Fruit fly (Drosophila melanogaster) whole organism, embryonic: ENCODE results near the gene CG14840.

Source experiments
- CG10654 ChIP-seq: fragments of 200-800 bp; sonication (Bioruptor generic); optimal IDR thresholded peaks from 2 replicates; lab custom pipeline; 2016; ENCODE audit warnings: missing biosample characterization, missing genetic modification characterization
- CG11696 ChIP-seq: fragments of 200-800 bp; sonication (Bioruptor generic); IDR thresholded peaks from 2 replicates; pipeline ENCODE4 v1.3.6; 2022; ENCODE audit warnings: missing biosample characterization, missing genetic modification characterization
- CG12219 ChIP-seq: fragments of 200-800 bp; sonication (Bioruptor generic); optimal IDR thresholded peaks from 3 replicates; lab custom pipeline; 2018; ENCODE audit warnings: missing biosample characterization, mild to moderate bottlenecking, missing genetic modification characterization
- CG15514 ChIP-seq: fragments of 200-800 bp; sonication (Bioruptor generic); optimal IDR thresholded peaks from 3 replicates; lab custom pipeline; 2017; ENCODE audit warnings: missing biosample characterization, missing genetic modification characterization, mild to moderate bottlenecking, moderate library complexity, missing genetic modification reagents
- CG1647 ChIP-seq: fragments of 200-800 bp; sonication (Bioruptor generic); optimal IDR thresholded peaks from 3 replicates; lab custom pipeline; 2016; ENCODE audit warnings: missing biosample characterization, missing genetic modification characterization
- CG17361 ChIP-seq: fragments of 200-800 bp; sonication (Bioruptor generic); IDR thresholded peaks from 3 replicates; pipeline ENCODE4 v1.3.6; 2022; ENCODE audit warnings: missing biosample characterization, missing genetic modification characterization
- CG17612 ChIP-seq: fragments of 200-800 bp; sonication (Bioruptor generic); IDR thresholded peaks from 2 replicates; pipeline ENCODE4 v1.3.6; 2022; ENCODE audit warnings: missing biosample characterization, missing genetic modification characterization
- CG18599 ChIP-seq: fragments of 200-800 bp; sonication (Bioruptor generic); optimal IDR thresholded peaks from 3 replicates; lab custom pipeline; 2017; ENCODE audit warnings: missing biosample characterization, missing genetic modification characterization, mild to moderate bottlenecking, moderate library complexity, missing genetic modification reagents
- CG2120 ChIP-seq: fragments of 200-800 bp; sonication (Bioruptor generic); optimal IDR thresholded peaks from 3 replicates; lab custom pipeline; 2016; ENCODE audit warnings: missing biosample characterization, missing genetic modification characterization
- CG2678 ChIP-seq: fragments of 200-800 bp; sonication (Bioruptor generic); optimal IDR thresholded peaks from 3 replicates; lab custom pipeline; 2019; ENCODE audit warnings: missing biosample characterization, mild to moderate bottlenecking, missing genetic modification characterization, moderate library complexity
- CG30431 ChIP-seq: fragments of 200-800 bp; sonication (Bioruptor generic); optimal IDR thresholded peaks from 2 replicates; lab custom pipeline; 2017; ENCODE audit warnings: missing biosample characterization, missing genetic modification characterization
- CG31388 ChIP-seq: fragments of 200-800 bp; sonication (Bioruptor generic); optimal IDR thresholded peaks from 2 replicates; lab custom pipeline; 2016; ENCODE audit warnings: missing biosample characterization, missing genetic modification characterization
- CG3847 ChIP-seq: fragments of 200-800 bp; sonication (Bioruptor generic); IDR thresholded peaks from 2 replicates; pipeline ENCODE4 v1.3.6; 2022; ENCODE audit warnings: missing biosample characterization, missing genetic modification characterization
- CG4404 ChIP-seq: fragments of 200-800 bp; sonication (Bioruptor generic); IDR thresholded peaks from 2 replicates; pipeline ENCODE4 v1.3.6; 2022; ENCODE audit warnings: missing biosample characterization, missing genetic modification characterization
- CG4707 ChIP-seq: fragments of 200-800 bp; sonication (Bioruptor generic); optimal IDR thresholded peaks from 2 replicates; lab custom pipeline; 2018; ENCODE audit warnings: missing biosample characterization, mild to moderate bottlenecking, missing genetic modification characterization, moderate library complexity
- CG5245 ChIP-seq: fragments of 200-800 bp; sonication (Bioruptor generic); optimal IDR thresholded peaks from 3 replicates; lab custom pipeline; 2016; ENCODE audit warnings: missing biosample characterization, missing genetic modification characterization
- CG6683 ChIP-seq: fragments of 200-800 bp; sonication (Bioruptor generic); optimal IDR thresholded peaks from 2 replicates; lab custom pipeline; 2017; ENCODE audit warnings: missing biosample characterization, mild to moderate bottlenecking, missing genetic modification characterization, missing genetic modification reagents
- CG6813 ChIP-seq: fragments of 200-800 bp; sonication (Bioruptor generic); optimal IDR thresholded peaks from 2 replicates; lab custom pipeline; 2017; ENCODE audit warnings: missing biosample characterization, missing genetic modification characterization, mild to moderate bottlenecking, moderate library complexity, missing genetic modification reagents
- CG8281 ChIP-seq: fragments of 200-800 bp; sonication (Bioruptor generic); optimal IDR thresholded peaks from 2 replicates; lab custom pipeline; 2018; ENCODE audit warnings: missing biosample characterization, mild to moderate bottlenecking, missing genetic modification characterization, moderate library complexity
- E2f2 ChIP-seq: fragments of 200-800 bp; sonication (Bioruptor generic); IDR thresholded peaks from 2 replicates; pipeline ENCODE4 v1.3.6; 2022; ENCODE audit warnings: missing biosample characterization, missing genetic modification characterization
- Ets65A ChIP-seq: fragments of 200-800 bp; sonication (Bioruptor generic); peaks from one replicate; lab custom pipeline; 2016; ENCODE audit warnings: missing biosample characterization, missing genetic modification characterization
- Ets97D ChIP-seq: fragments of 200-800 bp; sonication (Bioruptor generic); optimal IDR thresholded peaks from 3 replicates; lab custom pipeline; 2016; ENCODE audit warnings: missing biosample characterization, missing genetic modification characterization
- HLH54F ChIP-seq: fragments of 200-800 bp; sonication (Bioruptor generic); optimal IDR thresholded peaks from 3 replicates; lab custom pipeline; 2016; ENCODE audit warnings: missing biosample characterization, missing genetic modification characterization
- Hr51 ChIP-seq, 2 experiments: fragments of 200-800 bp; sonication (Bioruptor generic); optimal IDR thresholded peaks; 2 replicates in 1 of 2; 3 replicates in 1 of 2; lab custom pipeline; 2016 to 2018; ENCODE audit warnings: missing biosample characterization in 2 of 2, missing genetic modification characterization in 2 of 2, mild to moderate bottlenecking in 1 of 2, moderate library complexity in 1 of 2
- Hr78 ChIP-seq, 2 experiments: fragments of 200-800 bp in 1 of 2; fragments of >200 bp in 1 of 2; sonication (Bioruptor generic) in 1 of 2; optimal IDR thresholded peaks; 2 replicates each; lab custom pipeline; 2017 to 2019; ENCODE audit warnings: missing biosample characterization in 2 of 2, missing genetic modification characterization in 2 of 2, mild to moderate bottlenecking in 1 of 2, moderate library complexity in 1 of 2
- Max ChIP-seq: fragments of 200-800 bp; sonication (Bioruptor generic); optimal IDR thresholded peaks from 2 replicates; lab custom pipeline; 2016; ENCODE audit warnings: missing biosample characterization, mild to moderate bottlenecking, missing genetic modification characterization
- Meics ChIP-seq: fragments of 200-800 bp; sonication (Bioruptor generic); optimal IDR thresholded peaks from 2 replicates; lab custom pipeline; 2017; ENCODE audit warnings: missing biosample characterization, mild to moderate bottlenecking, missing genetic modification characterization
- Myb ChIP-seq: fragments of 200-800 bp; sonication (Bioruptor generic); optimal IDR thresholded peaks from 2 replicates; lab custom pipeline; 2016; ENCODE audit warnings: missing biosample characterization, missing genetic modification characterization
- NC2β ChIP-seq: fragments of 200-800 bp; sonication (Bioruptor generic); optimal IDR thresholded peaks from 2 replicates; lab custom pipeline; 2016; ENCODE audit warnings: missing biosample characterization, missing genetic modification characterization
- Nf-YB ChIP-seq: fragments of 200-800 bp; sonication (Bioruptor generic); optimal IDR thresholded peaks from 3 replicates; lab custom pipeline; 2019; ENCODE audit warnings: missing biosample characterization, mild to moderate bottlenecking, missing genetic modification characterization, moderate library complexity
- PHDP ChIP-seq: fragments of 200-800 bp; sonication (Bioruptor generic); optimal IDR thresholded peaks from 3 replicates; lab custom pipeline; 2018; ENCODE audit warnings: missing biosample characterization, mild to moderate bottlenecking, missing genetic modification characterization, moderate library complexity
- Vsx1 ChIP-seq: fragments of 200-800 bp; sonication (Bioruptor generic); optimal IDR thresholded peaks from 2 replicates; lab custom pipeline; 2017; ENCODE audit warnings: missing biosample characterization, mild to moderate bottlenecking, missing genetic modification characterization, missing genetic modification reagents
- ap ChIP-seq: fragments of 200-800 bp; sonication (Bioruptor generic); IDR thresholded peaks from 2 replicates; pipeline ENCODE4 v1.3.6; 2022; ENCODE audit warnings: missing biosample characterization, missing genetic modification characterization
- cg ChIP-seq: fragments of 200-800 bp; sonication (Bioruptor generic); optimal IDR thresholded peaks from 3 replicates; lab custom pipeline; 2019; ENCODE audit warnings: missing biosample characterization, mild to moderate bottlenecking, missing genetic modification characterization, moderate library complexity
- dati ChIP-seq: fragments of 200-800 bp; sonication (Bioruptor generic); IDR thresholded peaks from 2 replicates; pipeline ENCODE4 v1.3.6; 2022; ENCODE audit warnings: missing biosample characterization, missing genetic modification characterization
- ems ChIP-seq: fragments of 200-800 bp; sonication (Bioruptor generic); optimal IDR thresholded peaks from 3 replicates; lab custom pipeline; 2016; ENCODE audit warnings: missing biosample characterization, missing genetic modification characterization
- eve ChIP-seq, 2 experiments: fragments of >200 bp; optimal IDR thresholded peaks; 2 replicates each; lab custom pipeline; 2017; ENCODE audit warnings: missing biosample characterization in 2 of 2, missing genetic modification characterization in 2 of 2
- fru ChIP-seq: fragments of >200 bp; optimal IDR thresholded peaks from 2 replicates; lab custom pipeline; 2017
- ftz-f1 ChIP-seq: fragments of 200-800 bp; sonication (Bioruptor generic); optimal IDR thresholded peaks from 2 replicates; lab custom pipeline; 2016; ENCODE audit warnings: missing biosample characterization, missing genetic modification characterization
- h ChIP-seq: fragments of >200 bp; optimal IDR thresholded peaks from 2 replicates; lab custom pipeline; 2017
- kay ChIP-seq: fragments of 200-800 bp; sonication (Bioruptor generic); optimal IDR thresholded peaks from 2 replicates; lab custom pipeline; 2016; ENCODE audit warnings: missing biosample characterization, missing genetic modification characterization
- maf-S ChIP-seq: fragments of 200-800 bp; sonication (Bioruptor generic); optimal IDR thresholded peaks from 2 replicates; lab custom pipeline; 2016; ENCODE audit warnings: missing biosample characterization, missing genetic modification characterization
- mam ChIP-seq: fragments of 200-800 bp; sonication (Bioruptor generic); optimal IDR thresholded peaks from 3 replicates; lab custom pipeline; 2016; ENCODE audit warnings: missing biosample characterization, missing genetic modification characterization
- repo ChIP-seq: fragments of 200-800 bp; sonication (Bioruptor generic); optimal IDR thresholded peaks from 2 replicates; lab custom pipeline; 2016; ENCODE audit warnings: missing biosample characterization, missing genetic modification characterization
- rib ChIP-seq: fragments of 200-800 bp; sonication (Bioruptor generic); IDR thresholded peaks from 2 replicates; pipeline ENCODE4 v1.3.6; 2022; ENCODE audit warnings: missing biosample characterization, missing genetic modification characterization
- ssp ChIP-seq: fragments of 200-800 bp; sonication (Bioruptor generic); IDR thresholded peaks from 2 replicates; pipeline ENCODE4 v1.3.6; 2022; ENCODE audit warnings: missing biosample characterization, missing genetic modification characterization
- stc ChIP-seq: fragments of 200-800 bp; sonication (Bioruptor generic); IDR thresholded peaks from 2 replicates; pipeline ENCODE4 v1.3.6; 2022; ENCODE audit warnings: missing biosample characterization, missing genetic modification characterization
- tin ChIP-seq: fragments of 200-800 bp; sonication (Bioruptor generic); optimal IDR thresholded peaks from 3 replicates; lab custom pipeline; 2016; ENCODE audit warnings: missing biosample characterization, missing genetic modification characterization
- tup ChIP-seq: fragments of 200-800 bp; sonication (Bioruptor generic); optimal IDR thresholded peaks from 2 replicates; lab custom pipeline; 2016; ENCODE audit warnings: missing biosample characterization, mild to moderate bottlenecking, missing genetic modification characterization, moderate library complexity
- unpg ChIP-seq: fragments of 200-800 bp; sonication (Bioruptor generic); optimal IDR thresholded peaks from 3 replicates; lab custom pipeline; 2018; ENCODE audit warnings: missing biosample characterization, mild to moderate bottlenecking, missing genetic modification characterization, moderate library complexity
- zen ChIP-seq: fragments of 200-800 bp; sonication (Bioruptor generic); optimal IDR thresholded peaks from 3 replicates; lab custom pipeline; 2018; ENCODE audit warnings: missing biosample characterization, mild to moderate bottlenecking, missing genetic modification characterization, moderate library complexity

The CG14840 gene

dm6 chr3R:14277894-14278522, 17.0 kb upstream of the CG14840 start (continued):
- TF ChIP-seq CG11696 (GFP tag; lab: Robert Waterston, UW) (peak; percentile 68; the same call in 1 of the 2 replicates), CG17612 (GFP tag; lab: Robert Waterston, UW) (0 out of 2 replicates have a peak, but pooled peaks have one; percentile 40), CG18599 (GFP tag; lab: Kevin White, UChicago) (peak; percentile 92), CG12219 (GFP tag; lab: Kevin White, UChicago) (peak; percentile 55), CG6813 (GFP tag; lab: Kevin White, UChicago) (peak; percentile 89), zen (tag; lab: Kevin White, UChicago) (peak; percentile 95), Myb (GFP tag; lab: Kevin White, UChicago) (no peak), tin (GFP tag; lab: Kevin White, UChicago) (peak; percentile 74), CG15514 (GFP tag; lab: Kevin White, UChicago) (peak; percentile 69), eve (GFP tag; optimal IDR thresholded peaks at IDR 0.05; lab: Kevin White, UChicago) (peak in 1 of 2 experiments; percentile 36), CG31388 (GFP tag; lab: Kevin White, UChicago) (peak; percentile 20), ssp (GFP tag; lab: Robert Waterston, UW) (peak; percentile 68), mam (GFP tag; lab: Kevin White, UChicago) (no peak), Vsx1 (GFP tag; lab: Kevin White, UChicago) (no peak), tup (peak; percentile 66), rib (GFP tag; lab: Robert Waterston, UW) (no peak), unpg (GFP tag; lab: Kevin White, UChicago) (no peak), Hr78 (GFP tag; optimal IDR thresholded peaks at IDR 0.05; lab: Kevin White, UChicago) (no peak), Meics (GFP tag; lab: Kevin White, UChicago) (peak; percentile 80), ems (GFP tag; lab: Kevin White, UChicago) (peak; percentile 32), E2f2 (GFP tag; lab: Robert Waterston, UW) (peak; percentile 63), Ets97D (no peak), maf-S (GFP tag; lab: Kevin White, UChicago) (no peak), cg (GFP tag; lab: Kevin White, UChicago) (no peak), Max (peak; percentile 60), stc (GFP tag; lab: Robert Waterston, UW) (peak; percentile 86), dati (0 out of 2 replicates have a peak, but pooled peaks have one; percentile 49), CG4707 (GFP tag; lab: Kevin White, UChicago) (peak; percentile 49), Hr51 (GFP tag; optimal IDR thresholded peaks at IDR 0.05; lab: Kevin White, UChicago) (peak in 1 of 2 experiments; percentile 79), PHDP (no peak), CG8281 (tag; lab: Kevin White, UChicago) (peak; percentile 39), repo (GFP tag; lab: Kevin White, UChicago) (no peak), h (lab: Kevin White, UChicago) (no peak), CG10654 (GFP tag; lab: Kevin White, UChicago) (peak; percentile 58), Ets65A (peak; percentile 92), CG6683 (no peak), fru (lab: Kevin White, UChicago) (no peak), CG2120 (no peak), Nf-YB (peak; percentile 67), CG3847 (GFP tag; lab: Robert Waterston, UW) (peak; percentile 73), kay (GFP tag; lab: Kevin White, UChicago) (peak; percentile 59), ap (peak; percentile 66), ftz-f1 (no peak), CG1647 (GFP tag; lab: Kevin White, UChicago) (no peak), CG2678 (tag; lab: Kevin White, UChicago) (no peak), CG17361 (GFP tag; lab: Robert Waterston, UW) (peak; percentile 87), NC2β (GFP tag; lab: Kevin White, UChicago) (peak; percentile 3), CG5245 (GFP tag; lab: Kevin White, UChicago) (peak; percentile 47), CG30431 (peak; percentile 60), HLH54F (GFP tag; lab: Kevin White, UChicago) (peak; percentile 36), CG4404 (GFP tag; lab: Robert Waterston, UW) (peak; percentile 93)
